Worm (Caenorhabditis elegans): ENCODE measurements around the gene cest-12.

cest-12 gene

ce11 chrIII:12138235-12138634 lies 30.9 kb upstream of the cest-12 start (continued):
- TF ChIP-seq daf-16 (GFP tag; optimal IDR thresholded peaks at IDR 0.05): no peak
- TF ChIP-seq daf-16 (tag; optimal IDR thresholded peaks at IDR 0.05): peak; percentile 63
- no peak for TF ChIP-seq lin-15B (tag; optimal IDR thresholded peaks at IDR 0.05)
- TF ChIP-seq arid-1 (GFP tag; conservative IDR thresholded peaks at IDR 0.05): no peak
- TF ChIP-seq aha-1 (tag): peak; percentile 24

- TF ChIP-seq ztf-11 (tag; optimal IDR thresholded peaks at IDR 0.05) (no peak), F10B5.3 (tag; optimal IDR thresholded peaks at IDR 0.05) (no peak), T20F7.1 (GFP tag; optimal IDR thresholded peaks at IDR 0.05) (no peak), mxl-2 (GFP tag; conservative IDR thresholded peaks at IDR 0.05) (no peak), lin-29 (GFP tag; IDR thresholded peaks at IDR 0.05) (no peak), mdl-1 (tag; optimal IDR thresholded peaks at IDR 0.05) (no peak), ceh-44 (GFP tag; IDR thresholded peaks at IDR 0.05) (no peak), aha-1 (tag) (no peak), D1046.2 (GFP tag; IDR thresholded peaks at IDR 0.05) (no peak), F26F4.8 (GFP tag; conservative IDR thresholded peaks at IDR 0.05) (no peak), fkh-10 (GFP tag; optimal IDR thresholded peaks at IDR 0.05) (no peak), lim-7 (GFP tag; IDR thresholded peaks at IDR 0.05) (no peak), ces-1 (GFP tag; optimal IDR thresholded peaks at IDR 0.05) (no peak), zag-1 (tag; optimal IDR thresholded peaks at IDR 0.05) (no peak)
Observed at ce11 chrIII:12137515-12137914, 30.2 kb upstream of the cest-12 start.

- TF ChIP-seq hlh-11 (tag; optimal IDR thresholded peaks at IDR 0.05): no peak
- TF ChIP-seq unc-62 (GFP tag; optimal IDR thresholded peaks at IDR 0.05 in 1 of 2): peak in 1 of 2 experiments; percentile 54
- TF ChIP-seq unc-62 (tag; optimal IDR thresholded peaks at IDR 0.05): no peak
Observed at ce11 chrIII:12137095-12137494, 29.8 kb upstream of the cest-12 start.

- TF ChIP-seq ceh-32 (tag; optimal IDR thresholded peaks at IDR 0.05; ENCODE audit: poor library complexity) (no peak), zfp-2 (tag; optimal IDR thresholded peaks at IDR 0.05) (no peak), dve-1 (tag; optimal IDR thresholded peaks at IDR 0.05; ENCODE audit: insufficient read depth) (peak; percentile 25), zag-1 (tag; optimal IDR thresholded peaks at IDR 0.05) (no peak), fkh-10 (GFP tag; optimal IDR thresholded peaks at IDR 0.05) (no peak), nhr-48 (tag; optimal IDR thresholded peaks at IDR 0.05) (no peak), ctbp-1 (GFP tag; IDR thresholded peaks at IDR 0.05) (no peak), daf-16 (GFP tag; optimal IDR thresholded peaks at IDR 0.05) (no peak), daf-16 (tag; optimal IDR thresholded peaks at IDR 0.05) (peak; percentile 54), snpc-4 (tag; optimal IDR thresholded peaks at IDR 0.05) (no peak), nhr-25 (tag; optimal IDR thresholded peaks at IDR 0.05; ENCODE audit: borderline replicate concordance, insufficient read depth) (no peak), pha-4 (GFP tag; IDR thresholded peaks at IDR 0.05) (no peak), pha-4 (tag; optimal IDR thresholded peaks at IDR 0.05) (no peak), lim-7 (GFP tag; IDR thresholded peaks at IDR 0.05) (no peak), rbr-2 (tag; optimal IDR thresholded peaks at IDR 0.05) (no peak), skn-1 (tag; optimal IDR thresholded peaks at IDR 0.05) (no peak), T20F7.1 (GFP tag; optimal IDR thresholded peaks at IDR 0.05) (no peak), sdz-12 (GFP tag; optimal IDR thresholded peaks at IDR 0.05) (no peak), madf-5 (GFP tag; IDR thresholded peaks at IDR 0.05) (no peak), ama-1 (optimal IDR thresholded peaks at IDR 0.05) (no peak), ceh-44 (GFP tag; IDR thresholded peaks at IDR 0.05) (no peak), egl-43 (GFP tag; IDR thresholded peaks at IDR 0.05) (no peak), attf-4 (tag; optimal IDR thresholded peaks at IDR 0.05) (no peak), saeg-2 (GFP tag; IDR thresholded peaks at IDR 0.05) (no peak), ceh-62 (tag; optimal IDR thresholded peaks at IDR 0.05) (no peak), set-16 (GFP tag; IDR thresholded peaks at IDR 0.05) (no peak), F49E8.2 (tag; optimal IDR thresholded peaks at IDR 0.05; ENCODE audit: borderline replicate concordance) (no peak), lin-29 (GFP tag; IDR thresholded peaks at IDR 0.05) (no peak), F44E2.7 (GFP tag; IDR thresholded peaks at IDR 0.05) (no peak), nhr-77 (tag; optimal IDR thresholded peaks at IDR 0.05) (peak; percentile 22), aha-1 (tag) (no peak), duxl-1 (tag; optimal IDR thresholded peaks at IDR 0.05; ENCODE audit: poor library complexity) (no peak), Y75B8A.6 (GFP tag; IDR thresholded peaks at IDR 0.05) (no peak), dmd-8 (GFP tag; IDR thresholded peaks at IDR 0.05) (no peak), ZK546.5 (tag; optimal IDR thresholded peaks at IDR 0.05) (no peak)
Observed at ce11 chrIII:12135580-12135979, 28.2 kb upstream of the cest-12 start.

Measured in whole organism, L4 larva.